Fruit fly (Drosophila melanogaster) whole organism, embryonic: ENCODE data around the gene CSN5.

ENCODE experiments used
- CG10267 ChIP-seq: fragments of 200-800 bp; sonication (Bioruptor generic); optimal IDR thresholded peaks from 2 replicates; lab custom pipeline; 2018; ENCODE audit warnings: missing biosample characterization, mild to moderate bottlenecking, missing genetic modification characterization, moderate library complexity
- CG1233 ChIP-seq: fragments of 200-800 bp; sonication (Bioruptor generic); optimal IDR thresholded peaks from 4 replicates; lab custom pipeline; 2018; ENCODE audit warnings: missing biosample characterization, mild to moderate bottlenecking, missing genetic modification characterization
- Max ChIP-seq: fragments of 200-800 bp; sonication (Bioruptor generic); optimal IDR thresholded peaks from 2 replicates; lab custom pipeline; 2016; ENCODE audit warnings: missing biosample characterization, mild to moderate bottlenecking, missing genetic modification characterization
- amos ChIP-seq: fragments of 200-800 bp; sonication (Bioruptor generic); IDR thresholded peaks from 2 replicates; pipeline ENCODE4 v1.3.6; 2022; ENCODE audit warnings: missing biosample characterization, missing genetic modification characterization; ENCODE audit not compliant: partially characterized antibody
- ttk ChIP-seq: fragments of 200-800 bp; sonication (Bioruptor generic); IDR thresholded peaks from 2 replicates; pipeline ENCODE4 v2.1.2; 2022; ENCODE audit warnings: missing biosample characterization, missing genetic modification characterization

- TF ChIP-seq Max (GFP tag; lab: Kevin White, UChicago) (no peak), ttk (peak; percentile 73), CG1233 (GFP tag; lab: Kevin White, UChicago) (peak; percentile 14), CG10267 (tag; lab: Kevin White, UChicago) (peak; percentile 49), amos (GFP tag; lab: Robert Waterston, UW) (no peak)
Observed at dm6 chr3R:16448378-16449134, 21.3 kb upstream of the CSN5 start.
